Worm (Caenorhabditis elegans) whole organism, young adult: Measurements from ENCODE around the gene tric-1B.2.

ENCODE experiments used
- F22D6.2 ChIP-seq: sonication (generic microtip); optimal IDR thresholded peaks from 2 replicates; lab custom pipeline; 2016; ENCODE audit warnings: mild to moderate bottlenecking, missing genetic modification characterization, missing compliant biosample characterization
- aptf-3 ChIP-seq: fragments of 200-800 bp; sonication (Bioruptor generic); IDR thresholded peaks from 2 replicates; pipeline ENCODE4 v1.3.6; 2022; ENCODE audit warnings: missing genetic modification characterization, missing compliant biosample characterization
- chd-7 ChIP-seq: sonication (generic microtip); optimal IDR thresholded peaks from 2 replicates; lab custom pipeline; 2016; ENCODE audit warnings: mild to moderate bottlenecking, missing genetic modification characterization, moderate library complexity, missing compliant biosample characterization
- dpl-1 ChIP-seq: fragments of 150-350 bp; optimal IDR thresholded peaks from 2 replicates; lab custom pipeline; 2014; ENCODE audit warnings: missing biosample characterization, missing genetic modification reagents, missing genetic modification characterization
- ets-4 ChIP-seq: fragments of 200-800 bp; sonication (Bioruptor generic); optimal IDR thresholded peaks from 2 replicates; lab custom pipeline; 2018; ENCODE audit warnings: mild to moderate bottlenecking, missing genetic modification characterization, missing compliant biosample characterization
- lag-1 ChIP-seq: fragments of 200-800 bp; sonication (Bioruptor generic); IDR thresholded peaks from 2 replicates; pipeline ENCODE4 v1.3.6; 2022; ENCODE audit warnings: missing genetic modification reagents, missing genetic modification characterization, missing compliant biosample characterization
- madf-10 ChIP-seq: sonication (generic microtip); optimal IDR thresholded peaks from 2 replicates; lab custom pipeline; 2016; ENCODE audit warnings: mild to moderate bottlenecking, missing genetic modification characterization, missing compliant biosample characterization
- mcd-1 ChIP-seq: fragments of 200-800 bp; sonication (Bioruptor generic); IDR thresholded peaks from 2 replicates; pipeline ENCODE4 v1.3.6; 2022; ENCODE audit warnings: missing genetic modification reagents, missing genetic modification characterization, missing compliant biosample characterization
- nhr-179 ChIP-seq: sonication (generic microtip); optimal IDR thresholded peaks from 2 replicates; lab custom pipeline; 2016; ENCODE audit warnings: mild to moderate bottlenecking, missing genetic modification characterization, missing compliant biosample characterization
- pha-4 ChIP-seq: fragments of 150-350 bp; sonication (generic microtip); optimal IDR thresholded peaks from 2 replicates; lab custom pipeline; 2014; ENCODE audit warnings: missing biosample characterization, missing genetic modification reagents, missing genetic modification characterization
- snpc-1.3 ChIP-seq: sonication (generic microtip); optimal IDR thresholded peaks from 2 replicates; lab custom pipeline; 2017; ENCODE audit warnings: missing genetic modification characterization, mild to moderate bottlenecking, missing compliant biosample characterization, antibody characterized with exemption, moderate library complexity, missing genotype, missing genetic modification reagents; ENCODE audit not compliant: insufficient read depth
- snpc-4 ChIP-seq, 5 experiments: fragments of 150-350 bp in 1 of 5; sonication (generic microtip) in 4 of 5; optimal IDR thresholded peaks; 2 replicates each; lab custom pipeline; 2014 to 2018; ENCODE audit warnings: missing genetic modification characterization in 5 of 5, missing biosample characterization in 3 of 5, antibody characterized with exemption in 2 of 5, mild to moderate bottlenecking in 2 of 5, missing compliant biosample characterization in 2 of 5, missing genotype in 2 of 5, moderate library complexity in 2 of 5, missing genetic modification reagents in 1 of 5
- sptf-2 ChIP-seq: fragments of 200-800 bp; sonication (Bioruptor generic); optimal IDR thresholded peaks from 2 replicates; lab custom pipeline; 2018; ENCODE audit warnings: mild to moderate bottlenecking, missing genetic modification characterization, missing compliant biosample characterization
- ztf-26 ChIP-seq: sonication (generic microtip); optimal IDR thresholded peaks from 2 replicates; lab custom pipeline; 2017; ENCODE audit warnings: missing genetic modification characterization, missing compliant biosample characterization

ce11 chrII:12256528-12256927 is 22.7 kb downstream of the tric-1B.2 start, which contains the start of gene parn-2:
- TF ChIP-seq mcd-1: no peak
- no peak for TF ChIP-seq nhr-179
- no peak for TF ChIP-seq ztf-26 (tag; lab: Kevin White, UChicago)
- TF ChIP-seq pha-4 (tag; lab: Kevin White, UChicago): no peak
- TF ChIP-seq ets-4 (GFP tag; lab: Kevin White, UChicago): no peak
- no peak for TF ChIP-seq snpc-1.3 (tag; lab: Kevin White, UChicago)
- TF ChIP-seq sptf-2 (GFP tag; lab: Kevin White, UChicago): no peak
- TF ChIP-seq dpl-1 (GFP tag; lab: Kevin White, UChicago): no peak
- no peak for TF ChIP-seq lag-1 (GFP tag; lab: Robert Waterston, UW)
- TF ChIP-seq chd-7: no peak
- no peak for TF ChIP-seq madf-10 (tag; lab: Kevin White, UChicago)
- TF ChIP-seq aptf-3 (GFP tag; lab: Robert Waterston, UW): no peak
- no peak for TF ChIP-seq F22D6.2 (tag; lab: Kevin White, UChicago)
- TF ChIP-seq snpc-4 (GFP tag; optimal IDR thresholded peaks at IDR 0.05; lab: Kevin White, UChicago): no peak
- TF ChIP-seq snpc-4 (tag; optimal IDR thresholded peaks at IDR 0.05; lab: Kevin White, UChicago): no peak
